Fruit fly (Drosophila melanogaster) whole organism, embryonic: ENCODE results near the gene ver.

ENCODE experiments used
- Adf1 ChIP-seq: fragments of 200-800 bp; sonication (Bioruptor generic); IDR thresholded peaks from 2 replicates; pipeline ENCODE4 v1.3.6; 2022; ENCODE audit warnings: missing biosample characterization, missing genetic modification characterization
- CG10321 ChIP-seq: fragments of 200-800 bp; sonication (Bioruptor generic); IDR thresholded peaks from 2 replicates; pipeline ENCODE4 v1.3.6; 2022; ENCODE audit warnings: missing biosample characterization, missing genetic modification characterization
- CG10979 ChIP-seq: fragments of 200-800 bp; sonication (Bioruptor generic); optimal IDR thresholded peaks from 2 replicates; lab custom pipeline; 2018; ENCODE audit warnings: missing biosample characterization, mild to moderate bottlenecking, missing genetic modification characterization, moderate library complexity
- CG11456 ChIP-seq: fragments of 200-800 bp; sonication (Bioruptor generic); IDR thresholded peaks from 3 replicates; pipeline ENCODE4 v1.3.6; 2022; ENCODE audit warnings: missing biosample characterization, missing genetic modification characterization
- CG13123 ChIP-seq: fragments of 200-800 bp; sonication (Bioruptor generic); optimal IDR thresholded peaks from 2 replicates; lab custom pipeline; 2016; ENCODE audit warnings: missing biosample characterization, missing genetic modification characterization
- CG13624 ChIP-seq: fragments of 200-800 bp; sonication (Bioruptor generic); optimal IDR thresholded peaks from 2 replicates; lab custom pipeline; 2016; ENCODE audit warnings: missing biosample characterization, missing genetic modification characterization
- CG13775 ChIP-seq: fragments of 200-800 bp; sonication (Bioruptor generic); optimal IDR thresholded peaks from 3 replicates; lab custom pipeline; 2017; ENCODE audit warnings: missing biosample characterization, mild to moderate bottlenecking, missing genetic modification characterization
- CG14014 ChIP-seq: fragments of 200-800 bp; sonication (Bioruptor generic); IDR thresholded peaks from 2 replicates; pipeline ENCODE4 v1.3.6; 2022; ENCODE audit warnings: missing biosample characterization, missing genetic modification characterization
- CG14667 ChIP-seq: fragments of 200-800 bp; sonication (Bioruptor generic); IDR thresholded peaks from 2 replicates; pipeline ENCODE4 v1.3.6; 2022; ENCODE audit warnings: missing biosample characterization, missing genetic modification characterization
- CG15011 ChIP-seq: fragments of 200-800 bp; sonication (Bioruptor generic); optimal IDR thresholded peaks from 3 replicates; lab custom pipeline; 2018; ENCODE audit warnings: missing biosample characterization, mild to moderate bottlenecking, missing genetic modification characterization
- CG15514 ChIP-seq: fragments of 200-800 bp; sonication (Bioruptor generic); optimal IDR thresholded peaks from 3 replicates; lab custom pipeline; 2017; ENCODE audit warnings: missing biosample characterization, missing genetic modification characterization, mild to moderate bottlenecking, moderate library complexity, missing genetic modification reagents
- CG16779 ChIP-seq: fragments of 200-800 bp; sonication (Bioruptor generic); IDR thresholded peaks from 2 replicates; pipeline ENCODE4 v1.3.6; 2022; ENCODE audit warnings: missing biosample characterization, missing genetic modification characterization
- CG2120 ChIP-seq: fragments of 200-800 bp; sonication (Bioruptor generic); optimal IDR thresholded peaks from 3 replicates; lab custom pipeline; 2016; ENCODE audit warnings: missing biosample characterization, missing genetic modification characterization
- CG3281 ChIP-seq: fragments of 200-800 bp; sonication (Bioruptor generic); optimal IDR thresholded peaks from 3 replicates; lab custom pipeline; 2017; ENCODE audit warnings: missing biosample characterization, mild to moderate bottlenecking, missing genetic modification characterization
- CG34422 ChIP-seq: fragments of 200-800 bp; sonication (Bioruptor generic); IDR thresholded peaks from 3 replicates; pipeline ENCODE4 v1.3.6; 2022; ENCODE audit warnings: missing biosample characterization, missing genetic modification characterization
- CG4404 ChIP-seq: fragments of 200-800 bp; sonication (Bioruptor generic); IDR thresholded peaks from 2 replicates; pipeline ENCODE4 v1.3.6; 2022; ENCODE audit warnings: missing biosample characterization, missing genetic modification characterization
- CG5180 ChIP-seq: fragments of 200-800 bp; sonication (Bioruptor generic); optimal IDR thresholded peaks from 3 replicates; lab custom pipeline; 2017; ENCODE audit warnings: missing biosample characterization, missing genetic modification characterization, mild to moderate bottlenecking, moderate library complexity, missing genetic modification reagents
- CG7839 ChIP-seq: fragments of 200-800 bp; sonication (Bioruptor generic); optimal IDR thresholded peaks from 3 replicates; lab custom pipeline; 2018; ENCODE audit warnings: missing biosample characterization, mild to moderate bottlenecking, missing genetic modification characterization, moderate library complexity
- Deaf1 ChIP-seq: fragments of 200-800 bp; optimal IDR thresholded peaks from 3 replicates; lab custom pipeline; 2019; ENCODE audit warnings: missing biosample characterization, mild to moderate bottlenecking, missing genetic modification characterization, moderate library complexity
- Drgx ChIP-seq: fragments of 200-800 bp; sonication (Bioruptor generic); IDR thresholded peaks from 2 replicates; pipeline ENCODE4 v1.3.6; 2022; ENCODE audit warnings: missing biosample characterization, missing genetic modification characterization
- Elba2 ChIP-seq: fragments of 200-800 bp; sonication (Bioruptor generic); optimal IDR thresholded peaks from 3 replicates; lab custom pipeline; 2016; ENCODE audit warnings: missing biosample characterization, missing genetic modification characterization
- Fer3 ChIP-seq: fragments of 200-800 bp; sonication (Bioruptor generic); optimal IDR thresholded peaks from 2 replicates; lab custom pipeline; 2018; ENCODE audit warnings: missing biosample characterization, mild to moderate bottlenecking, missing genetic modification characterization, moderate library complexity
- MBD-R2 ChIP-seq: fragments of 200-800 bp; sonication (Bioruptor generic); IDR thresholded peaks from 2 replicates; pipeline ENCODE4 v1.3.6; 2022; ENCODE audit warnings: missing biosample characterization, missing genetic modification characterization
- Max ChIP-seq: fragments of 200-800 bp; sonication (Bioruptor generic); optimal IDR thresholded peaks from 2 replicates; lab custom pipeline; 2016; ENCODE audit warnings: missing biosample characterization, mild to moderate bottlenecking, missing genetic modification characterization
- Mes4 ChIP-seq: fragments of 200-800 bp; sonication (Bioruptor generic); optimal IDR thresholded peaks from 2 replicates; lab custom pipeline; 2016; ENCODE audit warnings: missing biosample characterization, missing genetic modification characterization
- Nf-YC ChIP-seq: fragments of 200-800 bp; optimal IDR thresholded peaks from 3 replicates; lab custom pipeline; 2019; ENCODE audit warnings: missing biosample characterization, mild to moderate bottlenecking, missing genetic modification characterization, moderate library complexity
- Oaz ChIP-seq: fragments of 200-800 bp; sonication (Bioruptor generic); IDR thresholded peaks from 2 replicates; pipeline ENCODE4 v1.3.6; 2022; ENCODE audit warnings: missing biosample characterization, missing genetic modification characterization
- Oli ChIP-seq: fragments of 200-800 bp; sonication (Bioruptor generic); optimal IDR thresholded peaks from 2 replicates; lab custom pipeline; 2018; ENCODE audit warnings: missing biosample characterization, mild to moderate bottlenecking, missing genetic modification characterization, moderate library complexity
- Ptx1 ChIP-seq: fragments of 200-800 bp; sonication (Bioruptor generic); IDR thresholded peaks from 2 replicates; pipeline ENCODE4 v1.3.6; 2022; ENCODE audit warnings: missing biosample characterization, missing genetic modification characterization
- Sox100B ChIP-seq: fragments of 200-800 bp; sonication (Bioruptor generic); optimal IDR thresholded peaks from 3 replicates; lab custom pipeline; 2018; ENCODE audit warnings: missing biosample characterization, mild to moderate bottlenecking, missing genetic modification characterization
- Ssrp ChIP-seq: fragments of 200-800 bp; sonication (Bioruptor generic); optimal IDR thresholded peaks from 2 replicates; lab custom pipeline; 2018; ENCODE audit warnings: missing biosample characterization, mild to moderate bottlenecking, missing genetic modification characterization, moderate library complexity
- cato ChIP-seq: fragments of 200-800 bp; sonication (Bioruptor generic); optimal IDR thresholded peaks from 2 replicates; lab custom pipeline; 2016; ENCODE audit warnings: missing biosample characterization, missing genetic modification characterization, borderline replicate concordance
- dmrt11E ChIP-seq: fragments of 200-800 bp; sonication (Bioruptor generic); optimal IDR thresholded peaks from 3 replicates; lab custom pipeline; 2018; ENCODE audit warnings: missing biosample characterization, mild to moderate bottlenecking, missing genetic modification characterization, moderate library complexity
- dmrt99B ChIP-seq: fragments of 200-800 bp; sonication (Bioruptor generic); optimal IDR thresholded peaks from 2 replicates; lab custom pipeline; 2018; ENCODE audit warnings: missing biosample characterization, mild to moderate bottlenecking, missing genetic modification characterization, moderate library complexity
- fd102C ChIP-seq: fragments of 200-800 bp; sonication (Bioruptor generic); optimal IDR thresholded peaks from 2 replicates; lab custom pipeline; 2018; ENCODE audit warnings: missing biosample characterization, mild to moderate bottlenecking, missing genetic modification characterization, moderate library complexity
- ftz-f1 ChIP-seq: fragments of 200-800 bp; sonication (Bioruptor generic); optimal IDR thresholded peaks from 2 replicates; lab custom pipeline; 2016; ENCODE audit warnings: missing biosample characterization, missing genetic modification characterization
- gro ChIP-seq: fragments of 200-800 bp; sonication (Bioruptor generic); optimal IDR thresholded peaks from 2 replicates; lab custom pipeline; 2016; ENCODE audit warnings: missing biosample characterization, missing genetic modification characterization
- hth ChIP-seq: fragments of >200 bp; optimal IDR thresholded peaks from 2 replicates; lab custom pipeline; 2017; ENCODE audit warnings: inconsistent platforms
- jumu ChIP-seq: fragments of 200-800 bp; sonication (Bioruptor generic); optimal IDR thresholded peaks from 3 replicates; lab custom pipeline; 2016; ENCODE audit warnings: missing biosample characterization, missing genetic modification characterization
- kni ChIP-seq: fragments of 200-800 bp; sonication (Bioruptor generic); optimal IDR thresholded peaks from 3 replicates; lab custom pipeline; 2017; ENCODE audit warnings: mild to moderate bottlenecking, missing biosample characterization, missing genetic modification reagents, missing genetic modification characterization
- psq ChIP-seq: fragments of 200-800 bp; sonication (Bioruptor generic); optimal IDR thresholded peaks from 2 replicates; lab custom pipeline; 2017; ENCODE audit warnings: missing biosample characterization, missing genetic modification characterization
- pum ChIP-seq: fragments of 200-800 bp; sonication (Bioruptor generic); optimal IDR thresholded peaks from 2 replicates; lab custom pipeline; 2016; ENCODE audit warnings: missing biosample characterization, missing genetic modification characterization
- scrt ChIP-seq: fragments of 200-800 bp; sonication (Bioruptor generic); optimal IDR thresholded peaks from 2 replicates; lab custom pipeline; 2018; ENCODE audit warnings: missing biosample characterization, mild to moderate bottlenecking, missing genetic modification characterization, moderate library complexity
- sens-2 ChIP-seq: fragments of 200-800 bp; sonication (Bioruptor generic); IDR thresholded peaks from 2 replicates; pipeline ENCODE4 v1.3.6; 2022; ENCODE audit warnings: missing biosample characterization, missing genetic modification characterization
- slp2 ChIP-seq: fragments of 200-800 bp; sonication (Bioruptor generic); optimal IDR thresholded peaks from 2 replicates; lab custom pipeline; 2016; ENCODE audit warnings: missing biosample characterization, missing genetic modification characterization
- tgo ChIP-seq: fragments of 200-800 bp; sonication (Bioruptor generic); IDR thresholded peaks from 3 replicates; pipeline ENCODE4 v1.3.6; 2022; ENCODE audit warnings: missing biosample characterization, missing genetic modification characterization
- tll ChIP-seq, 2 experiments: fragments of 200-800 bp in 1 of 2; fragments of >200 bp in 1 of 2; sonication (Bioruptor generic) in 1 of 2; optimal IDR thresholded peaks; 2 replicates each; lab custom pipeline; 2017 to 2019; ENCODE audit warnings: missing biosample characterization in 2 of 2, missing genetic modification characterization in 2 of 2, mild to moderate bottlenecking in 1 of 2, moderate library complexity in 1 of 2
- tup ChIP-seq: fragments of 200-800 bp; sonication (Bioruptor generic); optimal IDR thresholded peaks from 2 replicates; lab custom pipeline; 2016; ENCODE audit warnings: missing biosample characterization, mild to moderate bottlenecking, missing genetic modification characterization, moderate library complexity
- unc-4 ChIP-seq: fragments of 200-800 bp; sonication (Bioruptor generic); IDR thresholded peaks from 2 replicates; pipeline ENCODE4 v1.3.6; 2022; ENCODE audit warnings: missing biosample characterization, missing genetic modification characterization; ENCODE audit not compliant: partially characterized antibody
- zfh2 ChIP-seq: fragments of 200-800 bp; sonication (Bioruptor generic); optimal IDR thresholded peaks from 2 replicates; lab custom pipeline; 2016; ENCODE audit warnings: missing biosample characterization, missing genetic modification characterization

Gene ver

DNA sequence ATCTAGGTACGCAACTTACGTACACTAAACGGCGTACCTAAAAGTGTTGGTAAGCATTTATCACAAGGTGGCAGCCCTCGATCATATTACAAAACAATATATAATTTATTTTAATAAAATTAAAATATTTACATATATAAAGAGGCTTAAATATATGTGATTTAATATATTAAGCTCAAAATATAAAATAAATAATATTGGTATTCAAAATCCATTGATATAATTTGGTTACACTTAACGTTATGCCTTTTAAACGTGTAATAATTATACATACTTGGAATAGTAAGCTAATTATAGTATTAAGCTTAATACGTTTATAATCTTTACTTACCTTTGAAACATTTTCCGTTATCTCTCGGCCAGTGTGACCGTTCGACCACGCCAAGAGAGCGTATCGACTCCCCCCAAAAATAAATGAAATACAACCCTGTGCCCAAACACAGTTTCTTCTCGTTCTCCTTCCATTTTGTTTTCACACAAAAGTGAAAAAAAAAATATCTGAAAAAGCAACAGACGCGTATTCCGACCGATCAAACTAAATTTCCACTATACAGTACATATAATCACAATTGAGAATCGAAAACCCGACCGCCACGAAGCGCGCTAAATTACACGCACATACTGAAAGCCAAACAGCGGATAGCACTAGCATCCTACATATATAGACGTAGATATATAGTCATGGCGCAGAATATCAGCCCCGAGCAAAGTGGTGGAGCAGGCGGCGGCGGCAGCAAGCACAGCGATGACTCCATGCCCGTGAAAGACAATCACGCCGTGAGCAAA, 19.7 kb upstream of the ver start, which contains the start of the genes CG10646 and vih (continued):
- TF ChIP-seq CG2120 (GFP tag; lab: Kevin White, UChicago) (peak; percentile 51), CG13123 (GFP tag; lab: Kevin White, UChicago) (no peak), cato (GFP tag; lab: Kevin White, UChicago) (no peak), tgo (no peak), slp2 (GFP tag; lab: Kevin White, UChicago) (no peak), Oaz (GFP tag; lab: Robert Waterston, UW) (no peak), Oli (tag; lab: Kevin White, UChicago) (peak; percentile 20), CG15514 (GFP tag; lab: Kevin White, UChicago) (peak; percentile 66), CG5180 (GFP tag; lab: Kevin White, UChicago) (no peak), dmrt11E (peak; percentile 56), CG3281 (peak; percentile 48), MBD-R2 (GFP tag; lab: Robert Waterston, UW) (peak; percentile 50), ftz-f1 (peak; percentile 25), Drgx (GFP tag; lab: Robert Waterston, UW) (no peak), Sox100B (GFP tag; lab: Kevin White, UChicago) (peak; percentile 68), CG14014 (GFP tag; lab: Robert Waterston, UW) (no peak), CG4404 (GFP tag; lab: Robert Waterston, UW) (no peak), sens-2 (GFP tag; lab: Robert Waterston, UW) (no peak), CG11456 (GFP tag; lab: Robert Waterston, UW) (no peak; the same call in 2 of the 3 replicates), tup (GFP tag; lab: Kevin White, UChicago) (peak; percentile 7), tll (GFP tag; optimal IDR thresholded peaks at IDR 0.05; lab: Kevin White, UChicago) (no peak), CG15011 (GFP tag; lab: Kevin White, UChicago) (no peak), Ptx1 (GFP tag; lab: Robert Waterston, UW) (peak; percentile 39; the same call in 1 of the 2 replicates), fd102C (GFP tag; lab: Kevin White, UChicago) (no peak), Ssrp (tag; lab: Kevin White, UChicago) (peak; percentile 44), psq (GFP tag; lab: Kevin White, UChicago) (peak; percentile 24), Nf-YC (tag; lab: Kevin White, UChicago) (peak; percentile 63), CG34422 (GFP tag; lab: Robert Waterston, UW) (peak; percentile 46; the same call in 1 of the 3 replicates), CG16779 (no peak), Deaf1 (tag; lab: Kevin White, UChicago) (peak; percentile 31), zfh2 (GFP tag; lab: Kevin White, UChicago) (peak; percentile 22), dmrt99B (tag; lab: Kevin White, UChicago) (peak; percentile 14), CG13775 (peak; percentile 64), jumu (GFP tag; lab: Kevin White, UChicago) (peak; percentile 31), gro (no peak), Mes4 (GFP tag; lab: Kevin White, UChicago) (no peak), hth (lab: Kevin White, UChicago) (no peak), CG7839 (tag; lab: Kevin White, UChicago) (peak; percentile 53), unc-4 (GFP tag; lab: Robert Waterston, UW) (no peak), Fer3 (peak; percentile 27), Adf1 (GFP tag; lab: Robert Waterston, UW) (no peak), CG10979 (peak; percentile 41), CG14667 (GFP tag; lab: Robert Waterston, UW) (no peak), Elba2 (GFP tag; lab: Kevin White, UChicago) (no peak), kni (GFP tag; lab: Kevin White, UChicago) (no peak), CG13624 (no peak), scrt (GFP tag; lab: Kevin White, UChicago) (no peak), Max (GFP tag; lab: Kevin White, UChicago) (peak; percentile 35), CG10321 (no peak), pum (GFP tag; lab: Kevin White, UChicago) (no peak)
